Fruit fly (Drosophila melanogaster) whole organism, wandering third instar larva: ENCODE data around the gene Cypl.

Source experiments
- Abd-B ChIP-seq: fragments of >200 bp; optimal IDR thresholded peaks from 2 replicates; lab custom pipeline; 2017; ENCODE audit warnings: missing biosample characterization, missing genetic modification characterization
- CG32264 ChIP-seq: fragments of 200-800 bp; sonication (Bioruptor generic); optimal IDR thresholded peaks from 2 replicates; lab custom pipeline; 2016; ENCODE audit warnings: missing biosample characterization, missing genetic modification characterization
- CG9705 ChIP-seq: fragments of 200-800 bp; sonication (Bioruptor generic); optimal IDR thresholded peaks from 2 replicates; lab custom pipeline; 2018; ENCODE audit warnings: missing biosample characterization, mild to moderate bottlenecking, missing genetic modification characterization
- CrebA ChIP-seq: fragments of 200-800 bp; sonication (Bioruptor generic); optimal IDR thresholded peaks from 2 replicates; lab custom pipeline; 2016; ENCODE audit warnings: missing biosample characterization, mild to moderate bottlenecking, missing genetic modification characterization, borderline replicate concordance
- Dfd ChIP-seq: fragments of >200 bp; optimal IDR thresholded peaks from 2 replicates; lab custom pipeline; 2017; ENCODE audit warnings: missing biosample characterization, missing genetic modification characterization
- Dif ChIP-seq: fragments of 200-275, 200-300 bp; sonication (Bioruptor generic); optimal IDR thresholded peaks from 2 replicates; lab custom pipeline; 2018; ENCODE audit warnings: missing biosample characterization, missing genetic modification characterization; ENCODE audit not compliant: partially characterized antibody
- GATAd ChIP-seq: sonication (Bioruptor generic); optimal IDR thresholded peaks from 2 replicates; lab custom pipeline; 2016; ENCODE audit warnings: missing biosample characterization, missing genetic modification characterization
- HLH106 ChIP-seq: fragments of 200-800 bp; optimal IDR thresholded peaks from 3 replicates; lab custom pipeline; 2019; ENCODE audit warnings: missing biosample characterization, mild to moderate bottlenecking, missing genetic modification characterization, moderate library complexity
- Hnf4 ChIP-seq: fragments of 200-800 bp; sonication (Bioruptor generic); optimal IDR thresholded peaks from 2 replicates; lab custom pipeline; 2016; ENCODE audit warnings: missing biosample characterization, mild to moderate bottlenecking, missing genetic modification characterization
- Hr78 ChIP-seq: fragments of >200 bp; optimal IDR thresholded peaks from 2 replicates; lab custom pipeline; 2017; ENCODE audit warnings: missing biosample characterization, missing genetic modification characterization
- Hr83 ChIP-seq: fragments of 200-300 bp; sonication (Bioruptor generic); optimal IDR thresholded peaks from 2 replicates; lab custom pipeline; 2016; ENCODE audit warnings: missing biosample characterization, mild to moderate bottlenecking, missing genetic modification characterization, moderate library complexity; ENCODE audit not compliant: poor library complexity, severe bottlenecking
- Jra ChIP-seq: sonication (Bioruptor generic); optimal IDR thresholded peaks from 2 replicates; lab custom pipeline; 2016; ENCODE audit warnings: missing biosample characterization, missing genetic modification characterization
- Mio ChIP-seq: sonication (Bioruptor generic); optimal IDR thresholded peaks from 2 replicates; lab custom pipeline; 2016; ENCODE audit warnings: missing biosample characterization, missing genetic modification characterization
- Myc ChIP-seq: fragments of >200 bp; optimal IDR thresholded peaks from 2 replicates; lab custom pipeline; 2017
- N ChIP-seq: fragments of >200 bp; optimal IDR thresholded peaks from 2 replicates; lab custom pipeline; 2018; ENCODE audit warnings: missing biosample characterization, missing external identifiers, missing genetic modification characterization
- OdsH ChIP-seq: fragments of 200-800 bp; sonication (Bioruptor generic); optimal IDR thresholded peaks from 2 replicates; lab custom pipeline; 2016; ENCODE audit warnings: missing biosample characterization, mild to moderate bottlenecking, missing genetic modification characterization
- Rel ChIP-seq, 2 experiments: fragments of 200-800 bp; sonication (Bioruptor generic) in 1 of 2; optimal IDR thresholded peaks; 2 replicates in 1 of 2; 3 replicates in 1 of 2; lab custom pipeline; 2016 to 2019; ENCODE audit warnings: mild to moderate bottlenecking in 2 of 2, missing biosample characterization in 2 of 2, missing genetic modification characterization in 2 of 2, moderate library complexity in 1 of 2
- Sp1 ChIP-seq: fragments of 200-800 bp; sonication (Bioruptor generic); optimal IDR thresholded peaks from 3 replicates; lab custom pipeline; 2019; ENCODE audit warnings: missing biosample characterization, mild to moderate bottlenecking, missing genetic modification characterization, moderate library complexity
- Vsx2 ChIP-seq: fragments of 200-300, 225-300 bp; sonication (Bioruptor generic); optimal IDR thresholded peaks from 2 replicates; lab custom pipeline; 2018; ENCODE audit warnings: missing biosample characterization, missing genetic modification characterization; ENCODE audit not compliant: partially characterized antibody
- br ChIP-seq: fragments of 200-800 bp; sonication (Bioruptor generic); optimal IDR thresholded peaks from 2 replicates; lab custom pipeline; 2016; ENCODE audit warnings: missing biosample characterization, missing genetic modification characterization
- brk ChIP-seq: fragments of 200-800 bp; sonication (Bioruptor generic); optimal IDR thresholded peaks from 2 replicates; lab custom pipeline; 2016; ENCODE audit warnings: missing biosample characterization, mild to moderate bottlenecking, missing genetic modification characterization
- dl ChIP-seq, 2 experiments: fragments of 175-275, 200-275 bp in 1 of 2; fragments of 200-275 bp in 1 of 2; sonication (Bioruptor generic); optimal IDR thresholded peaks; lab custom pipeline; 2018; ENCODE audit warnings: mild to moderate bottlenecking in 2 of 2, missing biosample characterization in 2 of 2, missing genetic modification characterization in 2 of 2, moderate library complexity in 2 of 2; ENCODE audit not compliant: partially characterized antibody in 2 of 2, insufficient read depth in 1 of 2
- dsf ChIP-seq: sonication (Bioruptor generic); optimal IDR thresholded peaks from 2 replicates; lab custom pipeline; 2016; ENCODE audit warnings: missing biosample characterization, missing genetic modification characterization, borderline replicate concordance
- ey ChIP-seq: fragments of 200-800 bp; sonication (Bioruptor generic); optimal IDR thresholded peaks from 2 replicates; lab custom pipeline; 2016; ENCODE audit warnings: missing biosample characterization, missing genetic modification characterization
- foxo ChIP-seq, 2 experiments: fragments of 200-800 bp; sonication (Bioruptor generic); optimal IDR thresholded peaks; 2 replicates in 1 of 2; 3 replicates in 1 of 2; lab custom pipeline; 2016 to 2017; ENCODE audit warnings: missing biosample characterization in 2 of 2, missing genetic modification characterization in 2 of 2
- fru ChIP-seq: fragments of 200-800 bp; sonication (Bioruptor generic); optimal IDR thresholded peaks from 3 replicates; lab custom pipeline; 2016; ENCODE audit warnings: missing biosample characterization, mild to moderate bottlenecking, missing genetic modification characterization
- h ChIP-seq: fragments of 200-800 bp; sonication (Bioruptor generic); optimal IDR thresholded peaks from 3 replicates; lab custom pipeline; 2016; ENCODE audit warnings: missing biosample characterization, mild to moderate bottlenecking, missing genetic modification characterization
- jim ChIP-seq: fragments of 175-275, 200-325 bp; sonication (Bioruptor generic); optimal IDR thresholded peaks from 2 replicates; lab custom pipeline; 2016; ENCODE audit warnings: missing biosample characterization, mild to moderate bottlenecking, missing genetic modification characterization
- lola ChIP-seq: fragments of >200 bp; optimal IDR thresholded peaks from 2 replicates; lab custom pipeline; 2017; ENCODE audit warnings: missing biosample characterization, missing genetic modification characterization
- pan ChIP-seq: fragments of >200 bp; optimal IDR thresholded peaks from 2 replicates; lab custom pipeline; 2017
- psq ChIP-seq: fragments of 200-800 bp; sonication (Bioruptor generic); optimal IDR thresholded peaks from 3 replicates; lab custom pipeline; 2017; ENCODE audit warnings: missing biosample characterization, mild to moderate bottlenecking, missing genetic modification characterization, moderate library complexity
- rgr ChIP-seq: fragments of 200-800 bp; sonication (Bioruptor generic); optimal IDR thresholded peaks from 3 replicates; lab custom pipeline; 2016; ENCODE audit warnings: missing biosample characterization, mild to moderate bottlenecking, missing genetic modification characterization
- sage ChIP-seq: fragments of 200-800 bp; sonication (Bioruptor generic); optimal IDR thresholded peaks from 2 replicates; lab custom pipeline; 2016; ENCODE audit warnings: missing biosample characterization, mild to moderate bottlenecking, missing genetic modification characterization
- sv ChIP-seq: fragments of 200-800 bp; sonication (Bioruptor generic); optimal IDR thresholded peaks from 3 replicates; lab custom pipeline; 2016; ENCODE audit warnings: missing biosample characterization, missing genetic modification characterization
- tai ChIP-seq: sonication (Bioruptor generic); optimal IDR thresholded peaks from 2 replicates; lab custom pipeline; 2016; ENCODE audit warnings: missing biosample characterization, missing genetic modification characterization
- usp ChIP-seq: fragments of >200 bp; optimal IDR thresholded peaks from 2 replicates; lab custom pipeline; 2017; ENCODE audit warnings: missing biosample characterization, missing genetic modification characterization
- woc ChIP-seq: sonication (Bioruptor generic); optimal IDR thresholded peaks from 2 replicates; lab custom pipeline; 2016; ENCODE audit warnings: missing biosample characterization, mild to moderate bottlenecking, missing genetic modification characterization

The Cypl gene

DNA sequence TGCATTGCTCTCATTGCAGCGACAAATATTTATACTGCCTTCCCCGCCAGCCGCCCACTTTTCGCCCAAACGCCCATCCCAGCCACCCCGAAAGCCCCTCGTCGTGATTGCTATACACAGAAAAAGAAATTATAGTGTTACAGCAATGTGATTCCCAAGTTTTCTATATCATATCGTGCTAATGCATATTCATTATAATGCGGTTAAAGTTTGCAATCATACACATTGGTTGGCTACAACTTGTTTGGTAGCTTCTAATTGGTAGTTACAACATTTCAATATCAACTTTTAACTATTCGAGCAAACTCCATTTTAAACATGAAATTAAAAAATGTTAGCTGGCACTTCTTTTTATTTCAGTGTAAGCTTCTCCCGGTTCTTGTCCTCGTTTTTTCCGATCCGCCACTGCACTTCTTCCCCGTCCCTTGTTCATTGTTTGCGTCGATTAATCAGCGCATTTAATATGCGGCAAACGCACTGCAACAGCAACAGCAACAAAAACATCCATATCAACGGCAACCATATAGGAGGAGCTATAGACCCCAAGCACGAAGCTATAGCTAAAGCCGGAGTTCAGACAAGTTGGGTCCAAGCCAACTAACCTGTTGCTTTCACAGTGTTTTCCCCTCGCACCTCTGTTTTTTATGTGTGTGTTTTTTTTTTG is 23.4 kb upstream of the Cypl start (continued):
- TF ChIP-seq woc (GFP tag; lab: Kevin White, UChicago): peak; percentile 68
- no peak for TF ChIP-seq N (GFP tag; lab: Kevin White, UChicago)
- TF ChIP-seq brk (GFP tag; lab: Kevin White, UChicago): no peak
- peak; percentile 82 for TF ChIP-seq Sp1
- peak in 1 of 2 experiments; percentile 77 for TF ChIP-seq foxo (GFP tag; optimal IDR thresholded peaks at IDR 0.05; lab: Kevin White, UChicago)

dm6 chr3L:565561-565960 is 22.8 kb upstream of the Cypl start:
- peak; percentile 73 for TF ChIP-seq psq (GFP tag; lab: Kevin White, UChicago)
- TF ChIP-seq usp (GFP tag; lab: Kevin White, UChicago): no peak
- TF ChIP-seq N (GFP tag; lab: Kevin White, UChicago): no peak

DNA sequence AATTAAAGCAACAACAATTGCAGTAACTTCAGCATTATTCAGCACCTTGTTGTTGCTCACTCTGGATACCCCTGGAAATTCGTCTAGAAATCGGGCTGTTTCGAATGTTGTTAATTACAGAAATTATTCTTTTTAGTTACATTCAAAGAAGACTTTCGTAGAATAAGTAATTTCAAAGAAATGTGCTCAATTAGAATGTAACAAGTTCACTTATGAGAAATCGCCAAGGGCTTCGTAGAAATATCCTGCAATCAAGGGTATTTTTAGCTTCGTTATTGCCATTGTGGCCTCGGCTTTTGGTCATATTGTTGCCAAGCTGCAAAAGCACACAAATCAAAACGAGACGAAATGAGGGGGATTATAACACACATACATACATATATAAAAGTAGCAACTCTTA is 21.2 kb upstream of the Cypl start:
- TF ChIP-seq Hnf4 (GFP tag; lab: Kevin White, UChicago) (no peak), fru (GFP tag; lab: Kevin White, UChicago) (no peak), h (GFP tag; lab: Kevin White, UChicago) (no peak), Myc (no peak), N (GFP tag; lab: Kevin White, UChicago) (no peak), CG9705 (GFP tag; lab: Kevin White, UChicago) (no peak), dsf (GFP tag; lab: Kevin White, UChicago) (no peak), OdsH (GFP tag; lab: Kevin White, UChicago) (no peak), br (GFP tag; lab: Kevin White, UChicago) (no peak), Jra (GFP tag; lab: Kevin White, UChicago) (no peak), Dfd (GFP tag; lab: Kevin White, UChicago) (no peak), Vsx2 (GFP tag; lab: Kevin White, UChicago) (no peak), psq (GFP tag; lab: Kevin White, UChicago) (no peak), Mio (GFP tag; lab: Kevin White, UChicago) (no peak), Hr83 (GFP tag; lab: Kevin White, UChicago) (no peak), tai (GFP tag; lab: Kevin White, UChicago) (no peak)

DNA sequence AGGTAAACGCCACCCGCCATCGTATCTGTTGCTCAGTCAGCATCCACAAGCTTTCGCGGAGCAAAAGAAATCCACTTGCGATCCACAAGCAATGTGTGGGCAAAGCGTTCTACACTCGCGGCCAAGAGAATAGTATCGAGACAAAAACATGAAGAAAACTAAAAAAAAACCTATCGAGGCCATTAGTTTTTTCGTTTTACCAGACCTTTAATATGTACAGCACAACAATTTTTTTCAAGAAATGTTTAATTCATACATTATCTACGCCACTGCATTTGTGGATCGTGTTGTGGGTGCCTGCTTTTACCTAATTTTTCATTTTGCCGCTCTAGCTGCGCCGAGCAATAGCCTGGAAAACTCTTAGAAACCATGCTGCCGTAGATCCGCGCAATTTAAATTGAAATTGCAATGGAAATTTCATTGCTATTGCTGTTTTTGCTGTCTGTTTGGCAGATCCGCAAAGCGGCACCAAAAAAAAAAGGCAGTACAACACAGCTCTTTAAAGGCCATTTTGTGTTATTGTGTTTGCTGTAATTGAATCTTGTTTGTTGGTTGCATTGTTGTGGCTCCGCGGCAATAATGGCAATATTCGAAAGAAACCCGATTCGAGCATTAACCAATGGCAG is 20.4 kb upstream of the Cypl start:
- TF ChIP-seq dl (GFP tag; optimal IDR thresholded peaks at IDR 0.05; lab: Kevin White, UChicago; ENCODE audit: insufficient read depth in 1 of 2, partially characterized antibody in 2 of 2): no peak
- TF ChIP-seq foxo (GFP tag; optimal IDR thresholded peaks at IDR 0.05; lab: Kevin White, UChicago): peak in 1 of 2 experiments; percentile 14
- TF ChIP-seq HLH106 (tag; lab: Kevin White, UChicago): peak; percentile 4
- TF ChIP-seq dsf (GFP tag; lab: Kevin White, UChicago): no peak
- TF ChIP-seq ey: peak; percentile 8
- TF ChIP-seq OdsH (GFP tag; lab: Kevin White, UChicago): peak; percentile 4
- no peak for TF ChIP-seq pan (lab: Kevin White, UChicago)
- TF ChIP-seq brk (GFP tag; lab: Kevin White, UChicago): no peak
- no peak for TF ChIP-seq psq (GFP tag; lab: Kevin White, UChicago)
- TF ChIP-seq Hnf4 (GFP tag; lab: Kevin White, UChicago): no peak
- TF ChIP-seq Mio (GFP tag; lab: Kevin White, UChicago): no peak
- TF ChIP-seq N (GFP tag; lab: Kevin White, UChicago): no peak
- TF ChIP-seq CG9705 (GFP tag; lab: Kevin White, UChicago): no peak
- no peak for TF ChIP-seq Hr83 (GFP tag; lab: Kevin White, UChicago)
- no peak for TF ChIP-seq Myc
- TF ChIP-seq Dif (GFP tag; lab: Kevin White, UChicago): no peak
- peak; percentile 11 for TF ChIP-seq br (GFP tag; lab: Kevin White, UChicago)
- no peak for TF ChIP-seq Abd-B
- no peak for TF ChIP-seq sage
- TF ChIP-seq usp (GFP tag; lab: Kevin White, UChicago): no peak
- no peak for TF ChIP-seq woc (GFP tag; lab: Kevin White, UChicago)
- no peak for TF ChIP-seq tai (GFP tag; lab: Kevin White, UChicago)
- no peak for TF ChIP-seq CG32264 (GFP tag; lab: Kevin White, UChicago)
- TF ChIP-seq lola: no peak
- peak; percentile 14 for TF ChIP-seq rgr
- no peak for TF ChIP-seq Sp1
- peak; percentile 2 for TF ChIP-seq sv (GFP tag; lab: Kevin White, UChicago)
- no peak for TF ChIP-seq GATAd (GFP tag; lab: Kevin White, UChicago)
- no peak for TF ChIP-seq Hr78 (GFP tag; lab: Kevin White, UChicago)
- peak; percentile 13 for TF ChIP-seq fru (GFP tag; lab: Kevin White, UChicago)
- no peak for TF ChIP-seq CrebA (GFP tag; lab: Kevin White, UChicago)
- TF ChIP-seq Rel (GFP tag; optimal IDR thresholded peaks at IDR 0.05; lab: Kevin White, UChicago): no peak
- TF ChIP-seq Rel (tag; optimal IDR thresholded peaks at IDR 0.05; lab: Kevin White, UChicago): no peak
- TF ChIP-seq Vsx2 (GFP tag; lab: Kevin White, UChicago): no peak
- TF ChIP-seq h (GFP tag; lab: Kevin White, UChicago): peak; percentile 44
- no peak for TF ChIP-seq jim (GFP tag; lab: Kevin White, UChicago)
- TF ChIP-seq Jra (GFP tag; lab: Kevin White, UChicago): no peak
- no peak for TF ChIP-seq Dfd (GFP tag; lab: Kevin White, UChicago)
